Worm (Caenorhabditis elegans): Measurements from ENCODE around the gene C55A6.4.

C55A6.4 gene

DNA sequence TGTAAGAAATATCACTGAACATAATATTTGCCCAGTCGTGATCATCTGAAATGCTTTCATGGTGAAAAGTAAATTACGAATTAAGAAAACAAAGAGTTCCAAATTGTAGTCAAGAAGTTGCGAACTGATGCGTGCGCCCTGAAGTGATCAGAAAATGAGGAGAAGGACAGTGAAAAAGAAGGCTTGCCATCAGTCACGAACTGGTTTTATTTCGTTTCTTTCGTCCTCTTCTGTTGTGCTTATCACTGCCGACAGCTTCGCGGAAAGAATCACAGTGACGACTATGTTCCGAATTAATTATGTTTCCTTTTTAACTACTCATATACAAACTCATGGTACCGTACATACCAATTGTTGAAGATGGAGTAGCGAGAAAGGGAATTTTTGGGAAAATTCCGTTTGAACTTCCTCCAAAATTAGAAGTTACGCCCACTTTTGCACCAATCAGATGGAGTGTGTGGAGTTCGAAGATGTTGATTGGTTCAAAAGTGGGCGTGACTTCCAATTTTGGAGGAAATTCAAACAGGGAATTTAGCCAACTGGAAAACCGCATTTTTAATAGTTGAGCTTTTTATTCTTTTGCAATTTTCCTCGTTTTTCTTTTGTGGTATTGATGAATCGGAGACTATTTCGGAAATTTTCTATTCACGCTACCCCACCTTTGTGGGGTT, 14.5 kb downstream of the C55A6.4 start, which contains the start of gene C55A6.12 (continued):
- TF ChIP-seq aha-1 (tag; optimal IDR thresholded peaks at IDR 0.05) (no peak), swsn-7 (tag; optimal IDR thresholded peaks at IDR 0.05) (no peak), nhr-76 (tag; optimal IDR thresholded peaks at IDR 0.05) (no peak)

ce11 chrV:11500980-11501379, 16.7 kb downstream of the C55A6.4 start:
- TF ChIP-seq lin-13 (GFP tag; optimal IDR thresholded peaks at IDR 0.05) = no peak
- TF ChIP-seq mab-9 (GFP tag; IDR thresholded peaks at IDR 0.05) = no peak
- TF ChIP-seq efl-1 (optimal IDR thresholded peaks at IDR 0.05) = no peak
- peak in 1 of 2 experiments; percentile 64 for TF ChIP-seq efl-1 (GFP tag; optimal IDR thresholded peaks at IDR 0.05 in 1 of 2)
- no peak for TF ChIP-seq efl-3 (GFP tag; optimal IDR thresholded peaks at IDR 0.05)
- no peak for TF ChIP-seq swsn-7 (tag; optimal IDR thresholded peaks at IDR 0.05)
- no peak for TF ChIP-seq irx-1 (tag; optimal IDR thresholded peaks at IDR 0.05)
- TF ChIP-seq sup-37 (GFP tag; optimal IDR thresholded peaks at IDR 0.05) = no peak
- peak; percentile 33 for TF ChIP-seq blmp-1 (tag; optimal IDR thresholded peaks at IDR 0.05)
- no peak for TF ChIP-seq fkh-8 (tag; optimal IDR thresholded peaks at IDR 0.05)
- TF ChIP-seq egl-13 (tag; optimal IDR thresholded peaks at IDR 0.05) = no peak
- no peak for TF ChIP-seq Y116A8C.19 (tag; optimal IDR thresholded peaks at IDR 0.05; ENCODE audit: borderline replicate concordance)
- TF ChIP-seq ceh-88 (GFP tag; IDR thresholded peaks at IDR 0.05) = no peak
- no peak for TF ChIP-seq unc-62 (GFP tag; optimal IDR thresholded peaks at IDR 0.05)

DNA sequence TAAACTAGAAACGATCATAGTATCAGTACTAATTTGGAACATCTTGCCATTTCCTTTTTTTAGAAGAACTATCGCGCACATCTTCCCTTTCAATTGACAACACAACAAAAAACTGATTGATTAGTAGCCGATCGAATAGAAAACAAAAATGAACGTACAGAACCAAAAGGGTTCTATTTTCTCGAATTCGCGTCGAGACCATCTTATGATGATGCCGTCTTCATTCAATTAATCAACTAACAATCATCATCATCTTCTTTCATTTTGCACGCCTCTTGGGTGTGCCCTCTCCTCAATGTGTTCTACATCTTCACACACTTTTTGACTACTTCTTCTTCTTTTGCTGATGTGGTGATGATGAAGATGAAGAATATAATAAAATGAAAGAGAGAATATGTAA, 17.9 kb downstream of the C55A6.4 start:
- TF ChIP-seq blmp-1 (tag; optimal IDR thresholded peaks at IDR 0.05) (peak; percentile 40), pag-3 (tag; optimal IDR thresholded peaks at IDR 0.05; ENCODE audit: borderline replicate concordance, insufficient read depth) (no peak), lin-14 (GFP tag; optimal IDR thresholded peaks at IDR 0.05) (peak; percentile 48), nhr-90 (tag; optimal IDR thresholded peaks at IDR 0.05; ENCODE audit: poor library complexity) (no peak), aha-1 (tag; optimal IDR thresholded peaks at IDR 0.05) (no peak), C34B4.2 (tag; optimal IDR thresholded peaks at IDR 0.05) (no peak), jun-1 (tag; optimal IDR thresholded peaks at IDR 0.05) (no peak), nhr-20 (tag; optimal IDR thresholded peaks at IDR 0.05) (no peak), alr-1 (tag; optimal IDR thresholded peaks at IDR 0.05; ENCODE audit: borderline replicate concordance) (no peak)

DNA sequence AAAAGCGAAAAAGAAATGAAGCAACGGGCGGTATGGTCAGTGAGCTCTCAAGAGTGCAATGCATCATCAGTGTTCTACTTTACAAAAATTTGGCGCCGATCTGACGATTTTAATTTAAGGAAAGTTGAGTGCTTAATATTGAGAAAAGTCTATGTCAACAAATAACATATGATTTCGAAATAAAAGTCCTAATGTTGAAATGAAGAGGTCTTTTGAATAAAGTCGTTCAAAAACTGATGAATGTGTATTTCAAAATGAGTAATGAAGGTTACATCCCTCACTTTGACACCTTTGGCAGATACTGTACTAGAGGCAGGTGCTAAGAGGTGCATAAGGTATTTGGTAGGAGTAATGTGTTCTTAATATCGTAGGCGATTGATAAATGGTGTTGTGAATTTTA, 20.2 kb downstream of the C55A6.4 start:
- no peak for TF ChIP-seq C04F5.9 (tag; optimal IDR thresholded peaks at IDR 0.05)

- TF ChIP-seq aha-1 (tag; optimal IDR thresholded peaks at IDR 0.05) (no peak), nhr-85 (tag) (no peak), vab-15 (tag; optimal IDR thresholded peaks at IDR 0.05) (no peak), efl-3 (GFP tag; optimal IDR thresholded peaks at IDR 0.05) (no peak), rnt-1 (tag; optimal IDR thresholded peaks at IDR 0.05) (no peak), elt-3 (tag; optimal IDR thresholded peaks at IDR 0.05) (no peak), lsy-2 (tag; optimal IDR thresholded peaks at IDR 0.05) (no peak), unc-30 (tag; optimal IDR thresholded peaks at IDR 0.05) (no peak), nhr-71 (tag; optimal IDR thresholded peaks at IDR 0.05) (no peak)
These were observed 21.4 kb downstream of the C55A6.4 start, which contains the start of gene htrl-1 for ce11 chrV:11496283-11496682. Gene htrl-1, minus strand, starts transcription at chrV:11496383.

DNA sequence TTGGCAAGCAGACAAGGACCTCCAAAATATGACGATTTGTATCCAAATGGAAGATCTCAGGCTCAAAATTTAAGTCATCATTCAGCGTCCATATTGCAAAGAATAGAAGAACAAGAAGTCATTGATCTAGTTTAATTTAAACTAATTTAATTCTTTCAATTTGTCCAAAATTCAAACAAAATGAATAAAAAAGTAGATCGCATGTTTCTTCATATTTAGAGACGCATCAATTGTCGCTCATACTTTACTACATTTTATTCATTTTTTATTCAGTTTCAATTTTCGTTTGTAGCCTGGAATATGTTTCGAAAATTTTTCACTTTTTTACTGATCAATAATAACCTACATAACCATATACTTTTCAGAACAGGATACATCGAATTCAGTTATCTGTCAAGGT, 25.2 kb downstream of the C55A6.4 start, which contains the start of gene T11F9.21:
T11F9.21 (plus strand) TSS at position 301 of the 400 bp plus-strand sequence.
- TF ChIP-seq ceh-63 (GFP tag; optimal IDR thresholded peaks at IDR 0.05) (no peak), sup-37 (GFP tag; optimal IDR thresholded peaks at IDR 0.05) (no peak), ztf-11 (tag; optimal IDR thresholded peaks at IDR 0.05) (no peak), nhr-71 (tag; optimal IDR thresholded peaks at IDR 0.05) (no peak)

Measured in whole organism, L1 larva.